Fruit fly (Drosophila melanogaster): ENCODE data around the gene CG11309.

DNA sequence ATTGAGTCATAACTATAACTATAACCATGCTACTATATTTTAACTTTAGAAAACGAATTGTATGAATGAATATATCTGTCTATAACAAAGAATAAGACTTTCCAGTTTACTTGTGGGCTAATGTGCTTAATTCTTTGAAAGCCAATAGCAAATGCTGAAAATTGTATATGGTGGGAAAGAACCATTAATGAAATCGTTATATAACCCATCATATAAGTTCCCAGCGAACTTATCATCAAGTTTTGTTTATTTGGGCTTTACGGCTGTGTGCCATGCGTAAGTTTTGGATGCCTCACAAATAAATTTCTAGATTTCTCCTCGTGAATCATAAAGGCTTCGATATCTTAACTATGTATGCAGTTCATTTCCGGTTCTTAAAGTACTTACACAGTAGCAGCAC, 20.7 kb downstream of the CG11309 start:
- TF ChIP-seq psq (optimal IDR thresholded peaks at IDR 0.05) = no peak
- TF ChIP-seq Dll (optimal IDR thresholded peaks at IDR 0.05) = no peak
- TF ChIP-seq pan (optimal IDR thresholded peaks at IDR 0.05) = no peak
- TF ChIP-seq usp (GFP tag; optimal IDR thresholded peaks at IDR 0.05) = no peak
- TF ChIP-seq EcR (GFP tag; optimal IDR thresholded peaks at IDR 0.05) = no peak

All from whole organism.